Worm (Caenorhabditis elegans) whole organism, early embryonic: Measurements from ENCODE around the gene F14D2.8.

Experiments used
- ama-1 ChIP-seq: fragments of 150-350 bp; optimal IDR thresholded peaks from 2 replicates; lab custom pipeline; 2014
- ceh-13 ChIP-seq: fragments of 200-800 bp; sonication (Bioruptor generic); optimal IDR thresholded peaks from 2 replicates; lab custom pipeline; 2018; ENCODE audit warnings: mild to moderate bottlenecking, missing genetic modification characterization, missing compliant biosample characterization
- ets-7 ChIP-seq: sonication (generic microtip); optimal IDR thresholded peaks from 2 replicates; lab custom pipeline; 2016; ENCODE audit warnings: missing genotype, missing genetic modification characterization, missing compliant biosample characterization
- flt-1 ChIP-seq: fragments of 200-800 bp; sonication (Bioruptor generic); IDR thresholded peaks from 2 replicates; pipeline ENCODE4 v1.3.6; 2022; ENCODE audit warnings: missing genetic modification characterization, missing compliant biosample characterization
- tbx-11 ChIP-seq: fragments of 200-800 bp; sonication (Bioruptor generic); IDR thresholded peaks from 2 replicates; pipeline ENCODE4 v1.3.6; 2022; ENCODE audit warnings: missing genetic modification characterization, missing compliant biosample characterization
- tbx-37 ChIP-seq: fragments of 200-800 bp; sonication (Bioruptor generic); conservative IDR thresholded peaks from 2 replicates; pipeline ENCODE4 v1.3.6; 2022; ENCODE audit warnings: missing genetic modification reagents, missing genetic modification characterization, missing compliant biosample characterization
- tra-4 ChIP-seq: sonication (generic microtip); optimal IDR thresholded peaks from 2 replicates; lab custom pipeline; 2017; ENCODE audit warnings: missing genetic modification characterization, missing compliant biosample characterization

DNA sequence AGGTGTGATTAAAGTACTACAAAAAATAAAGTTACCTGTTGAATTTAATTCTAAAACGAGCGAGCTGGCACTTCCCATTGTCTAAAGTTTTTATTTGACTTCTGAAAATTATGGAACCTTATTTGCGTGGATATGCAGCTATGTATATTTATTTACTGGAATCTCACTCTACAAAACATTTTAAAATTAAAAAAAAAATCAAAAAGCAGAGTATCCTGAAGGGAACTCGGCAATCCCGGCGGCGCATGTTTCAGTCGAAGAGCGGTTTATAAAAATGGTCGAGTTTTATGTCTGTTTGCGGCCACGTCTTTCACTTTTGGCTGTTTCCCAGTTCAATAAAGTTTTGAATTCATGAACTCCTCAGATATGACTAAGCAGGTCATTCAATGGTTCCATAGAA, 12.6 kb downstream of the F14D2.8 start, which contains the start of gene F14D2.19:
- no peak for TF ChIP-seq ama-1
- no peak for TF ChIP-seq tbx-37 (GFP tag; lab: Robert Waterston, UW)
- no peak for TF ChIP-seq tbx-11
- no peak for TF ChIP-seq ceh-13 (GFP tag; lab: Kevin White, UChicago)
- TF ChIP-seq ets-7 (tag; lab: Kevin White, UChicago), result no peak
- TF ChIP-seq flt-1 (GFP tag; lab: Robert Waterston, UW), result no peak
- TF ChIP-seq tra-4, result no peak
